Worm (Caenorhabditis elegans): ENCODE results near the gene C05G5.2.

C05G5.2 gene

ce11 chrX:14740019-14740418, 7.1 kb upstream of the C05G5.2 start, which contains the start of gene C05G5.1:
C05G5.1 (minus strand) TSS chrX:14740119.
- TF ChIP-seq die-1 (tag; optimal IDR thresholded peaks at IDR 0.05) (no peak), ekl-4 (GFP tag; IDR thresholded peaks at IDR 0.05) (no peak), lag-1 (GFP tag; IDR thresholded peaks at IDR 0.05) (no peak), B0035.1 (tag; optimal IDR thresholded peaks at IDR 0.05) (no peak), nhr-27 (tag; optimal IDR thresholded peaks at IDR 0.05) (no peak), nfyb-1 (GFP tag; IDR thresholded peaks at IDR 0.05) (no peak), Y53G8AR.9 (GFP tag; conservative IDR thresholded peaks at IDR 0.05) (no peak), hlh-12 (tag; optimal IDR thresholded peaks at IDR 0.05) (no peak), egl-18 (GFP tag; IDR thresholded peaks at IDR 0.05) (no peak), somi-1 (GFP tag; optimal IDR thresholded peaks at IDR 0.05) (no peak), madf-10 (tag; optimal IDR thresholded peaks at IDR 0.05) (no peak), ama-1 (optimal IDR thresholded peaks at IDR 0.05) (no peak), ama-1 (GFP tag; optimal IDR thresholded peaks at IDR 0.05) (no peak), D2030.7 (GFP tag; IDR thresholded peaks at IDR 0.05) (no peak), dox-1 (GFP tag; IDR thresholded peaks at IDR 0.05) (no peak), ztf-28 (GFP tag; IDR thresholded peaks at IDR 0.05) (no peak), athp-1 (tag; optimal IDR thresholded peaks at IDR 0.05) (no peak), F39B2.1 (GFP tag; IDR thresholded peaks at IDR 0.05) (no peak), T07F8.4 (tag; optimal IDR thresholded peaks at IDR 0.05) (no peak), ZK185.1 (tag; optimal IDR thresholded peaks at IDR 0.05; ENCODE audit: poor library complexity, severe bottlenecking) (no peak), K12H6.12 (tag; optimal IDR thresholded peaks at IDR 0.05) (no peak)

ce11 chrX:14743210-14743609, 3.9 kb upstream of the C05G5.2 start:
- TF ChIP-seq akir-1 (GFP tag; optimal IDR thresholded peaks at IDR 0.05): no peak
- TF ChIP-seq Y56A3A.18 (GFP tag; IDR thresholded peaks at IDR 0.05): no peak
- TF ChIP-seq nhr-80 (tag; optimal IDR thresholded peaks at IDR 0.05): no peak
- no peak for TF ChIP-seq lin-35 (GFP tag; optimal IDR thresholded peaks at IDR 0.05)
- TF ChIP-seq hlh-12 (tag; optimal IDR thresholded peaks at IDR 0.05): no peak
- no peak for TF ChIP-seq B0261.1 (tag; optimal IDR thresholded peaks at IDR 0.05)
- no peak for TF ChIP-seq hsf-1 (GFP tag; IDR thresholded peaks at IDR 0.05)
- TF ChIP-seq hmg-20 (GFP tag; IDR thresholded peaks at IDR 0.05): no peak
- no peak for TF ChIP-seq ekl-4 (GFP tag; IDR thresholded peaks at IDR 0.05)
- TF ChIP-seq dpl-1 (GFP tag; optimal IDR thresholded peaks at IDR 0.05): no peak
- no peak for TF ChIP-seq hmg-1.2 (GFP tag; IDR thresholded peaks at IDR 0.05)
- TF ChIP-seq ceh-40 (GFP tag; IDR thresholded peaks at IDR 0.05): no peak
- TF ChIP-seq Y95B8A.8 (GFP tag; IDR thresholded peaks at IDR 0.05): no peak
- TF ChIP-seq xnd-1 (tag; optimal IDR thresholded peaks at IDR 0.05): no peak
- no peak for TF ChIP-seq nhr-120 (GFP tag; IDR thresholded peaks at IDR 0.05)
- TF ChIP-seq somi-1 (GFP tag; optimal IDR thresholded peaks at IDR 0.05): no peak

- TF ChIP-seq unc-130 (GFP tag; optimal IDR thresholded peaks at IDR 0.05): no peak
- TF ChIP-seq aptf-3 (GFP tag; IDR thresholded peaks at IDR 0.05): no peak
- TF ChIP-seq ceh-100 (GFP tag; IDR thresholded peaks at IDR 0.05): no peak
- no peak for TF ChIP-seq lsy-27 (tag; optimal IDR thresholded peaks at IDR 0.05; ENCODE audit: borderline replicate concordance, insufficient read depth)
- TF ChIP-seq ZK185.1 (tag; optimal IDR thresholded peaks at IDR 0.05; ENCODE audit: poor library complexity, severe bottlenecking): no peak
- no peak for TF ChIP-seq nfya-1 (tag; optimal IDR thresholded peaks at IDR 0.05; ENCODE audit: borderline replicate concordance, insufficient read depth)
- no peak for TF ChIP-seq F10E7.11 (tag; optimal IDR thresholded peaks at IDR 0.05)
- TF ChIP-seq zim-3 (tag; optimal IDR thresholded peaks at IDR 0.05): no peak
- TF ChIP-seq tbp1 (GFP tag; optimal IDR thresholded peaks at IDR 0.05): no peak
- no peak for TF ChIP-seq ekl-4 (GFP tag; IDR thresholded peaks at IDR 0.05)
- no peak for TF ChIP-seq madf-3 (GFP tag; IDR thresholded peaks at IDR 0.05)
- no peak for TF ChIP-seq ztf-6 (GFP tag; IDR thresholded peaks at IDR 0.05)
- no peak for TF ChIP-seq Y56A3A.18 (GFP tag; IDR thresholded peaks at IDR 0.05)
- no peak for TF ChIP-seq ceh-27 (GFP tag; optimal IDR thresholded peaks at IDR 0.05)
Measured at ce11 chrX:14743780-14744179, 3.3 kb upstream of the C05G5.2 start, which contains the start of gene C05G5.7. C05G5.7 (minus strand) TSS chrX:14743780.

All from whole organism, young adult.